Worm (Caenorhabditis elegans) whole organism, L1 larva: ENCODE measurements around the gene fbxb-16.
"Not testable (repeated sequence)": the region's sequence is repeated elsewhere in the genome, so short reads cannot be mapped to it uniquely, and the experiment has no call there.

Experiments
- C04F5.9 ChIP-seq: sonication (generic microtip); optimal IDR thresholded peaks from 2 replicates; lab custom pipeline; 2016; ENCODE audit warnings: missing genetic modification characterization, missing compliant biosample characterization
- F16B12.6 ChIP-seq: fragments of 150-350 bp; optimal IDR thresholded peaks from 2 replicates; lab custom pipeline; 2014; ENCODE audit warnings: missing biosample characterization, missing genetic modification characterization
- Y116A8C.19 ChIP-seq: sonication (generic microtip); optimal IDR thresholded peaks from 2 replicates; lab custom pipeline; 2016; ENCODE audit warnings: missing compliant biosample characterization, missing genetic modification characterization, borderline replicate concordance
- ceh-90 ChIP-seq: sonication (generic microtip); optimal IDR thresholded peaks from 2 replicates; lab custom pipeline; 2016; ENCODE audit warnings: missing genetic modification characterization, missing compliant biosample characterization
- efl-1 ChIP-seq, 4 experiments: fragments of 150-350 bp; optimal IDR thresholded peaks in 3 of 4; peaks in 1 of 4; 1 replicate in 1 of 4; 2 replicates in 3 of 4; lab custom pipeline; 2014; ENCODE audit warnings: missing biosample characterization in 2 of 4, missing genetic modification characterization in 2 of 4, missing genetic modification reagents in 2 of 4
- egl-13 ChIP-seq: sonication (generic microtip); optimal IDR thresholded peaks from 2 replicates; lab custom pipeline; 2016; ENCODE audit warnings: missing genotype, missing genetic modification reagents, missing genetic modification characterization, missing compliant biosample characterization
- elt-2 ChIP-seq: sonication (generic microtip); optimal IDR thresholded peaks from 2 replicates; lab custom pipeline; 2016; ENCODE audit warnings: missing genetic modification characterization, mild to moderate bottlenecking, inconsistent platforms, missing compliant biosample characterization, missing genetic modification reagents
- fkh-4 ChIP-seq: sonication (generic microtip); optimal IDR thresholded peaks from 2 replicates; lab custom pipeline; 2016; ENCODE audit warnings: missing compliant biosample characterization, missing genetic modification characterization, borderline replicate concordance
- fkh-8 ChIP-seq: sonication (generic microtip); optimal IDR thresholded peaks from 2 replicates; lab custom pipeline; 2016; ENCODE audit warnings: mild to moderate bottlenecking, missing genetic modification characterization, missing compliant biosample characterization
- hpl-2 ChIP-seq: fragments of 150-350 bp; optimal IDR thresholded peaks from 2 replicates; lab custom pipeline; 2014; ENCODE audit warnings: missing biosample characterization, missing genetic modification reagents, missing genetic modification characterization
- irx-1 ChIP-seq: sonication (generic microtip); optimal IDR thresholded peaks from 2 replicates; lab custom pipeline; 2016; ENCODE audit warnings: missing genetic modification characterization, missing compliant biosample characterization
- jun-1 ChIP-seq: fragments of 150-350 bp; optimal IDR thresholded peaks from 2 replicates; lab custom pipeline; 2014; ENCODE audit warnings: missing biosample characterization, missing genetic modification reagents, missing genetic modification characterization
- lin-14 ChIP-seq: fragments of 200-800 bp; sonication (Bioruptor generic); optimal IDR thresholded peaks from 2 replicates; lab custom pipeline; 2018; ENCODE audit warnings: mild to moderate bottlenecking, missing genetic modification characterization, moderate library complexity, missing compliant biosample characterization
- lin-35 ChIP-seq, 2 experiments: fragments of 150-350 bp; optimal IDR thresholded peaks; 2 replicates each; lab custom pipeline; 2014; ENCODE audit warnings: missing biosample characterization in 2 of 2, missing genetic modification characterization in 2 of 2, missing genetic modification reagents in 2 of 2
- lsy-2 ChIP-seq, 2 experiments: fragments of 150-350 bp; optimal IDR thresholded peaks; 2 replicates each; lab custom pipeline; 2014; ENCODE audit warnings: missing biosample characterization in 2 of 2, missing genetic modification characterization in 2 of 2
- mab-9 ChIP-seq: fragments of 200-800 bp; sonication (Bioruptor generic); IDR thresholded peaks from 2 replicates; pipeline ENCODE4 v1.3.6; 2022; ENCODE audit warnings: missing genetic modification reagents, missing genetic modification characterization, missing compliant biosample characterization
- mdl-1 ChIP-seq, 2 experiments: fragments of 150-350 bp; optimal IDR thresholded peaks; 2 replicates each; lab custom pipeline; 2014 to 2017; ENCODE audit warnings: missing biosample characterization in 2 of 2, missing genetic modification characterization in 2 of 2, inconsistent platforms in 1 of 2
- nhr-19 ChIP-seq: fragments of 200-800 bp; sonication (Bioruptor generic); conservative IDR thresholded peaks from 2 replicates; pipeline ENCODE4 v1.3.6; 2022; ENCODE audit warnings: missing genetic modification characterization, missing compliant biosample characterization
- nhr-76 ChIP-seq: sonication (generic microtip); optimal IDR thresholded peaks from 2 replicates; lab custom pipeline; 2017; ENCODE audit warnings: missing biosample characterization, missing genetic modification characterization
- nhr-85 ChIP-seq: sonication (generic microtip); peaks from one replicate; lab custom pipeline; 2016; ENCODE audit warnings: missing genetic modification characterization, inconsistent platforms, missing compliant biosample characterization
- pag-3 ChIP-seq: sonication (generic microtip); optimal IDR thresholded peaks from 2 replicates; lab custom pipeline; 2017; ENCODE audit warnings: missing genetic modification characterization, mild to moderate bottlenecking, missing compliant biosample characterization, antibody characterized with exemption, borderline replicate concordance; ENCODE audit not compliant: insufficient read depth
- snu-23 ChIP-seq: sonication (generic microtip); optimal IDR thresholded peaks from 2 replicates; lab custom pipeline; 2016; ENCODE audit warnings: missing genetic modification characterization, missing compliant biosample characterization
- swsn-7 ChIP-seq: sonication (generic microtip); optimal IDR thresholded peaks from 2 replicates; lab custom pipeline; 2016; ENCODE audit warnings: missing genetic modification characterization, missing compliant biosample characterization
- ztf-11 ChIP-seq, 2 experiments: sonication (generic microtip); optimal IDR thresholded peaks; 2 replicates each; lab custom pipeline; 2016 to 2017; ENCODE audit warnings: missing genetic modification characterization in 2 of 2, missing biosample characterization in 1 of 2, missing compliant biosample characterization in 1 of 2

fbxb-16 gene

DNA sequence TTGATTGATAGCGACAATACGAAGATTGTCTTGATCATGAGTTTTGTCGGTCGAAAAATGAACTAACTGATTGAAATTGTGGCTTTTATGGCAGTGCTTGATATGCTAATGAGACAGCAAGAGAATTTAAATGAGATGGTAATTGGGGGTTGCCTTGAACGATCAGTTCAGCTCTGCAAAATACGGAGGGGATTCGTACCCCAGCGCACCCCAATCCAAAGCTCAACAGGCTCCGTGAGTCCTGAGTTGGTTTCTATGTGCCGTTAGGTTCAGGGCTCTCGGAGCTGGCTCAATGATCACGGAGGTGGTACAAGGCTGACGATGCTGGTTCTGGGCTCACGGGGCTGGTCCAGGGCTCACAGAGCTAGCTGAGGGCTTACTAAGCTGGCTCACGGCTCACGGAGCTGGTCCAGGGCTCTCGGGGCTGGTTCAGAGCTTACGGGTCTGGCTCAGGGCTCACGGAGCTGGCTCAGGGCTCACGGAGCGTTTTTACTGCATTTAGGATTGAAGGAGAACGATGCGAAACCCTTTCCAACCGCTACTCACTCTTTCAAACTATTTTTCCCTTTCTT, 6.8 kb downstream of the fbxb-16 start, which contains the start of gene ZC204.6:
ZC204.6 (minus strand) TSS at position 51 of the 572 bp plus-strand sequence.
- TF ChIP-seq pag-3 (tag; lab: Kevin White, UChicago) (no peak), nhr-76 (no peak), swsn-7 (no peak), snu-23 (no peak), lin-35 (GFP tag; optimal IDR thresholded peaks at IDR 0.05; lab: Kevin White, UChicago) (no peak)

- TF ChIP-seq F16B12.6 (tag; lab: Kevin White, UChicago) (no peak), fkh-8 (tag; lab: Kevin White, UChicago) (peak; percentile 62)
- TF ChIP-seq, all 84 proteins: peak for 1
Observed at ce11 chrII:1640496-1640895, 11.2 kb downstream of the fbxb-16 start, which contains the start of gene srh-72. srh-72 (minus strand) TSS chrII:1640596.

ce11 chrII:1636392-1636791, 15.3 kb downstream of the fbxb-16 start, which contains the start of gene srg-20:
srg-20 (plus strand) TSS chrII:1636692.
- TF ChIP-seq fkh-4 (tag; lab: Kevin White, UChicago); mab-9 (GFP tag; lab: Robert Waterston, UW); F16B12.6 (tag; lab: Kevin White, UChicago): not testable (repeated sequence)

DNA sequence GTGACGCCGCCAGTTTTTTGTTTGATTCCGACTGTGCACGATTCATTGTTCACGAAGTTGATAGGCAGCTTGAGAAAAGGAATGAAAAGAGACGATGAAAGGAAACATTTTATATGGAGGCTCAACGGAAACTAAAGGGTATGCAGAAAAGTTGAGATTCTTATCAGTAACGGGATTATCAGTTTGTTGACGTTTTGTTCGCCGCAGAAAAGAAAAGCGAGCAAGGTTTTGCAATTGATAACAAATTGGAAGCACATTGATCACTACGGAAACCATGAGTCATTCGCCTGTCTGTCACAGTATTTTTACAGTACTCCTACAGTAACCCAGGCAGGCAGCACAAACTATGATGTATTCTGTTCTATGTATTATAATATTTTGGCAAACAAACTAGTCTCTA, 15.7 kb downstream of the fbxb-16 start:
- peak; percentile 90 for TF ChIP-seq elt-2 (tag; lab: Kevin White, UChicago)
- no peak for TF ChIP-seq ztf-11 (tag; optimal IDR thresholded peaks at IDR 0.05; lab: Kevin White, UChicago)
- peak; percentile 15 for TF ChIP-seq jun-1 (tag; lab: Kevin White, UChicago)
- no peak for TF ChIP-seq fkh-4 (tag; lab: Kevin White, UChicago)

- TF ChIP-seq ceh-90 (tag; lab: Kevin White, UChicago); efl-1 (optimal IDR thresholded peaks at IDR 0.05; lab: Kevin White, UChicago); efl-1 (GFP tag; optimal IDR thresholded peaks at IDR 0.05 in 1 of 2; lab: Kevin White, UChicago); lin-14 (GFP tag; lab: Kevin White, UChicago): not testable (repeated sequence)
Observed at ce11 chrII:1633490-1633889, 18.2 kb downstream of the fbxb-16 start, which contains the start of gene C08E3.1. C08E3.1 (plus strand) TSS chrII:1633790.

DNA sequence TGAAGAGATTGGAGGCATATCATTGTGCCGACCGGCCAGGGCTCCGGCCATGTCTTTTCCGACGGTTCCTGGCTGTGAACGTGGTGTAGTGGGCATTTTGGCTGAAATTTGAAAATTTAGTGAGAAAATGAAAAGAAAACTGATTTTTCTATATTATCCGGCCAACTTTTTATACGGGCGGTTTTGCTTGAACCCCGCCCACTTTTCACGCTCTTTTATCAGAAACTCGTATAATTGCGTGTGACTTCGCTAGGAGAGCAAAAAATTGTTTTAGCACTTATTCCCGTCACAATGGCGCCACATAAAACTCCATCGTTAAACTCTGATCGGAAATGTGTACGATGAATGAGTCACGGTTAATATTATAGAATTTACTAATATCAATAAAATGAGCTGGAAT, 19.5 kb downstream of the fbxb-16 start, which contains the start of gene C08E3.13:
C08E3.13 (minus strand) TSS at position 101 of the 400 bp plus-strand sequence.
- not testable (repeated sequence) for TF ChIP-seq mdl-1 (tag; optimal IDR thresholded peaks at IDR 0.05; lab: Kevin White, UChicago); C04F5.9 (tag; lab: Kevin White, UChicago); nhr-85 (tag; lab: Kevin White, UChicago)

- peak in 1 of 2 experiments; percentile 6 for TF ChIP-seq lsy-2 (tag; optimal IDR thresholded peaks at IDR 0.05; lab: Kevin White, UChicago)
Observed at ce11 chrII:1627783-1628182, 23.9 kb downstream of the fbxb-16 start, which contains the start of gene C08E3.15. C08E3.15 (minus strand) TSS chrII:1627883.

ce11 chrII:1625666-1626065, 26.0 kb downstream of the fbxb-16 start, which contains the start of gene C08E3.14:
C08E3.14 (plus strand) TSS chrII:1625966.
- TF ChIP-seq hpl-2 (no peak), efl-1 (optimal IDR thresholded peaks at IDR 0.05; lab: Kevin White, UChicago) (no peak), efl-1 (GFP tag; optimal IDR thresholded peaks at IDR 0.05 in 1 of 2; lab: Kevin White, UChicago) (peak in 1 of 2 experiments; percentile 84), nhr-19 (GFP tag; lab: Robert Waterston, UW) (no peak), irx-1 (tag; lab: Kevin White, UChicago) (no peak), Y116A8C.19 (tag; lab: Kevin White, UChicago) (no peak), egl-13 (tag; lab: Kevin White, UChicago) (no peak)
